Fruit fly (Drosophila melanogaster): ENCODE results near the gene Ugt37A3.

Ugt37A3 gene

DNA sequence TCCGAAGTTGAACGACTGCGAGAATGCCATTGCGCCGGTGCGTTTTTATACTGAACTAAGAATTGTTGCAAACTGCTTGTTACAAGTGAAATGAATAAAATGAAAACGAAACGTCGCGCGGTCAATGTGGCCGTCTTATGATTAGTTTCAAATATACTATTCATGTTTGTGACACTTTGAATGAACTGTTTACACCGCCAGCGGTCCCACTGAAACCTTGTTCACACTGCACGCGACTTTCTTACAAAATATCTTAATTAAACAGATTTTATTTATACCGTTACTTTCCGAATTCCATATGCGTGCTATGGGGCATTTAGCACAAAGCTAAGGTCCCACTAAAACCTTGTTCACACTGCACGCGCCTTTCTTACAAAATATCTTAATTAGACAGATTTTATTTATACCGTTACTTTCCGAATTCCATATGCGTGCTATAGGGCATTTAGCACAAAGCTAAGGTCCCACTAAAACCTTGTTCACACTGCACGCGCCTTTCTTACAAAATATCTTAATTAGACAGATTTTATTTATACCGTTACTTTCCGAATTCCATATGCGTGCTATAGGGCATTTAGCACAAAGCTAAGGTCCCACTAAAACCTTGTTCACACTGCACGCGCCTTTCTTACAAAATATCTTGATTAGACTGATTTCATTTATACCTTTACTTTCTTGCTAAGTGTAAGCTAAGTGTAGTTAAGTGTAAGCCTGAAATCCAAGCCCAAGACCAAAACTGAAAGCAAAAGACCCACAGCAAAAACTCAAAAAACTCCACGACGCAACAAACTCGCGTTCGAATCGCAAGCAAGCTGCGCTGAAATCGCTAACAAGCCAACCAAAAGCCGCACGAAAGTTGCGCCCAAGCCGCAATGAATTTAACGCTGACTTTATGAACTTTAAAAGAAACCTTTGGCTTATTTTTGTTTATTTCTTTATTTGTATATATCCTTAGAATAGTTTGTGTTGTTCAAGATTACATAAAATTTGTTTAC lies 31.0 kb downstream of the Ugt37A3 start, which contains the start of gene PolQ:
Gene PolQ, minus strand, starts transcription at position 122 of the 995 bp plus-strand sequence.
- TF ChIP-seq N (GFP tag; optimal IDR thresholded peaks at IDR 0.05): peak; percentile 96
- TF ChIP-seq Hr78 (GFP tag; optimal IDR thresholded peaks at IDR 0.05): peak; percentile 68

DNA sequence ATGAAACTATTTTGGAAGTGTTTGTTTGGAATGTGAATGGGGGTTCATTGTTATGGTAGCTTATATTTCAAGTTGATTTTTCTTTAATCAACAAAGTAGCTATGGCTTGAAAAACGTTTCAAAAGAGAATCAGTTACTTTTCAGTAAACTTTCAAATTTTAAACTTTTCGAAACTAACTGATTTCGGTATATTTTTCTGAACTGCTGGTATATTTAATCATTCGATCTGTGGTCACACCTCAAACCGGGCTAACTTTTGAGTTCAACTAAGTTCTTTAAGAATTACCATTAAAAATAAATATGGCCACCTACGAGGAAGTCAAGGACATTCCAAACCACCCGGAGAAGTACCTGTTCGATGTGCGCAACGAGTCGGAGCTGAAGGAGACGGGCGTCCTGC lies 38.6 kb downstream of the Ugt37A3 start, which contains the start of gene CG12279:
Gene CG12279, plus strand, starts transcription at position 234 of the 400 bp plus-strand sequence.
- no peak for TF ChIP-seq Dif (GFP tag; optimal IDR thresholded peaks at IDR 0.05; ENCODE audit: partially characterized antibody)
- TF ChIP-seq Jra (GFP tag; optimal IDR thresholded peaks at IDR 0.05): no peak
- no peak for TF ChIP-seq pan (optimal IDR thresholded peaks at IDR 0.05)
- no peak for TF ChIP-seq OdsH (GFP tag; optimal IDR thresholded peaks at IDR 0.05)
- no peak for TF ChIP-seq ey (GFP tag; optimal IDR thresholded peaks at IDR 0.05)
- no peak for TF ChIP-seq Hr83 (GFP tag; optimal IDR thresholded peaks at IDR 0.05; ENCODE audit: poor library complexity, severe bottlenecking)
- TF ChIP-seq HLH106 (tag; optimal IDR thresholded peaks at IDR 0.05): no peak
- no peak for TF ChIP-seq dsf (GFP tag; optimal IDR thresholded peaks at IDR 0.05; ENCODE audit: borderline replicate concordance)
- TF ChIP-seq CG9705 (GFP tag; optimal IDR thresholded peaks at IDR 0.05): no peak
- no peak for TF ChIP-seq N (GFP tag; optimal IDR thresholded peaks at IDR 0.05)
- no peak for TF ChIP-seq usp (GFP tag; optimal IDR thresholded peaks at IDR 0.05)
- TF ChIP-seq dl (GFP tag; optimal IDR thresholded peaks at IDR 0.05; ENCODE audit: insufficient read depth in 1 of 2, partially characterized antibody in 2 of 2): no peak
- no peak for TF ChIP-seq Sp1 (GFP tag; optimal IDR thresholded peaks at IDR 0.05)
- no peak for TF ChIP-seq lola (GFP tag; optimal IDR thresholded peaks at IDR 0.05)

DNA sequence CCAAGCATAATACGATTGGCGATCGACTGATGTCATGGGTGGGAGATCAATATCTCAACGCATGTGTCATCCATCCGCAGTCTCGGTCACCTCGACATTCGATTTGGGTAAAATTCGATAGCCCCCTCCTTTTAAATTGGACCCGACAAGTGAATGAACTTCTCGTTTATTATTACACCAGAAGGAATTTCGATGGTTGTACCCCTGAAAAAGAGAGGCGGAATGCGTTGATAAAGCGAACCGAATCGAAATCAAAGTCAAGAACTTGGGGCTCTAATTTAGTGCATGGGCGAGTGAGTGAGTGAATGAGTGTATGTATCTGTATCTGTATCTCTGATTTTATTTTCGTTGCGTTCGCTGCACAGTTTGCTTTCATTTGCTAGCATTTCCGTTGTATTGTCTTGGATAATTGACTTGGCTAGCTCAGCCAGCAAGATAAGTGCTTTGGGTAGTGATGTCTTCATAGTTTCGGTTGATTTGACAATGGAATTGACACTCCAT lies 41.4 kb downstream of the Ugt37A3 start:
- no peak for TF ChIP-seq h (GFP tag; optimal IDR thresholded peaks at IDR 0.05)
- TF ChIP-seq Sp1 (GFP tag; optimal IDR thresholded peaks at IDR 0.05): no peak
- TF ChIP-seq rgr (GFP tag; optimal IDR thresholded peaks at IDR 0.05): no peak

DNA sequence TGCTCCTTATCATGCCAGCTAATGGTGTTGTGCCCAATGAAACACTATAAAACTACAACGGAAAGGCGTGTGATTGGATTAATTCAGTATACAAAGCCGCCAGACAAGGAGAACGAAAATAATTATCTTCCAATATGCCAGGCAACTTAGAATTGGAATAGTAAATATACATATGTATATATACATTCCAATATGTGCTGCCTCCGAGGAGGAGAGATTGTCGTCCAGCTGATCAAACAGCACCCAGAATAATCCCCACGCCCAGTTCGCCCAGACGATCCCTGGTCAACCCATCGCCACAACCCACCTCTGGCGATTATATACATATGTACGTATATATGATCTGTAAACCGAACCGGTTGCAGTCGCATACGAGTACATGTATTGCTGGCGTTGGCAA lies 42.2 kb downstream of the Ugt37A3 start:
- TF ChIP-seq foxo (GFP tag; optimal IDR thresholded peaks at IDR 0.05): no peak
- TF ChIP-seq psq (GFP tag; optimal IDR thresholded peaks at IDR 0.05): no peak
- no peak for TF ChIP-seq Sp1 (GFP tag; optimal IDR thresholded peaks at IDR 0.05)
- no peak for TF ChIP-seq sage (GFP tag; optimal IDR thresholded peaks at IDR 0.05)
- TF ChIP-seq br (GFP tag; optimal IDR thresholded peaks at IDR 0.05): no peak
- no peak for TF ChIP-seq HLH106 (tag; optimal IDR thresholded peaks at IDR 0.05)
- TF ChIP-seq brk (GFP tag; optimal IDR thresholded peaks at IDR 0.05): no peak
- no peak for TF ChIP-seq Mio (GFP tag; optimal IDR thresholded peaks at IDR 0.05)
- no peak for TF ChIP-seq Dfd (GFP tag; optimal IDR thresholded peaks at IDR 0.05)
- no peak for TF ChIP-seq Dif (GFP tag; optimal IDR thresholded peaks at IDR 0.05; ENCODE audit: partially characterized antibody)
- no peak for TF ChIP-seq dl (GFP tag; optimal IDR thresholded peaks at IDR 0.05; ENCODE audit: insufficient read depth in 1 of 2, partially characterized antibody in 2 of 2)

DNA sequence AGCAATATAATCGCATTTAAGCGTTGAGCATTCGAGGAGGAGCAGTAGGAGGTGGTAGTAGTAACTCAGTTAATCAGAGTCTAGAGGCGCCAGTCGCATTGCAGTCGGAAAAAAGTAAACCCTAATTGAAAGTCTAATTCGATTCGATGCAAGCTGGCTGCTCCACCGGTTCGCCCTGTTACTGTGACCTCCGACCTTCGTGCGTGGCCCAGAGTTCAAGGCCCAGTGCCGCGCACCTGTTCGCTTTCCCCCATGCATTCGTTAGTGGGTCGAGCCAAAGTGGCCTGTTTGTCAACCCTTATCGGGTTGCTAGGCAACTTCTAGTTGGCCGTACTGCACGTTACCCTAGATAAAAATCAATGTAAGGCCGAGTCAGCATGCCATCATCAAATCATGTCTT lies 43.0 kb downstream of the Ugt37A3 start:
- TF ChIP-seq Jra (GFP tag; optimal IDR thresholded peaks at IDR 0.05) (no peak), lola (GFP tag; optimal IDR thresholded peaks at IDR 0.05) (no peak), dl (GFP tag; optimal IDR thresholded peaks at IDR 0.05; ENCODE audit: insufficient read depth in 1 of 2, partially characterized antibody in 2 of 2) (no peak), CG9705 (GFP tag; optimal IDR thresholded peaks at IDR 0.05) (no peak), tai (GFP tag; optimal IDR thresholded peaks at IDR 0.05) (no peak), N (GFP tag; optimal IDR thresholded peaks at IDR 0.05) (no peak), sv (GFP tag; optimal IDR thresholded peaks at IDR 0.05) (no peak)

All from whole organism, wandering third instar larva.